Worm (Caenorhabditis elegans) whole organism, midembryonic: Measurements from ENCODE around the gene C34C12.12.
"Not testable (repeated sequence)": the region's sequence is repeated elsewhere in the genome, so short reads cannot be mapped to it uniquely, and the experiment has no call there.

ENCODE experiments used
- T22C8.4 ChIP-seq: fragments of 200-800 bp; sonication (Bioruptor generic); IDR thresholded peaks from 2 replicates; pipeline ENCODE4 v1.3.6; 2022; ENCODE audit warnings: missing genetic modification characterization, missing compliant biosample characterization
- cog-1 ChIP-seq: sonication (generic microtip); optimal IDR thresholded peaks from 2 replicates; lab custom pipeline; 2016; ENCODE audit warnings: missing genetic modification characterization, missing compliant biosample characterization
- flt-1 ChIP-seq: fragments of 200-800 bp; sonication (Bioruptor generic); IDR thresholded peaks from 2 replicates; pipeline ENCODE4 v1.3.6; 2022; ENCODE audit warnings: missing genetic modification characterization, missing compliant biosample characterization
- klf-2 ChIP-seq: fragments of 200-800 bp; sonication (Bioruptor generic); conservative IDR thresholded peaks from 2 replicates; pipeline ENCODE4 v1.3.6; 2022; ENCODE audit warnings: missing genetic modification reagents, missing genetic modification characterization, missing compliant biosample characterization
- ztf-23 ChIP-seq: fragments of 200-800 bp; sonication (Bioruptor generic); IDR thresholded peaks from 2 replicates; pipeline ENCODE4 v1.3.6; 2022; ENCODE audit warnings: missing genetic modification reagents, missing genetic modification characterization, missing compliant biosample characterization

DNA sequence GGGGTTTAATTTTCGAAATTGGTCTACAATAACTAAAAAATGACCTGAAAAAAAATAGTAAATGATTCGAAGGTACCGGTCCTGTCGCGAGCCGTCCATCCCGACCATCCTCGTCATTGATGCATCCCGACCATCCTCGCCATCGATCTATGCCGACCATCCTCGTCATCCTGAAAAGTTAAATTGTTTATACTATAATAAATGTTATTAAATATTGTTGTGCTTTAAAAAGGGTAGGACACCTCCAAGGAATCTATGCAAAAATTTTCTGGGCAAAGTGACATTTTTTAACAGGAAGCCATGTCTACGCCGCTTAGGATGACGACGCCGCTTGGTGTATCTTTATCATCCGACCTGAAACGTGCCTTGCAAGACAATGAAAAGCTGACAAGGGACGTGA is 1.1 kb downstream of the C34C12.12 start, which contains the start of gene C34C12.1:
- TF ChIP-seq ztf-23 (GFP tag; lab: Robert Waterston, UW); flt-1 (GFP tag; lab: Robert Waterston, UW); cog-1 (tag; lab: Kevin White, UChicago); klf-2 (GFP tag; lab: Robert Waterston, UW); T22C8.4 (GFP tag; lab: Robert Waterston, UW): not testable (repeated sequence)
